Fruit fly (Drosophila melanogaster): ENCODE data around the gene CG14671.
A peak's percentile ranks its signal among the peaks of the same experiment; 100 is the strongest.

CG14671 gene

dm6 chr3R:5523070-5523637 lies 41.5 kb downstream of the CG14671 start, which contains the start of the genes CG43845 and Nmdar1 (continued):
- peak; percentile 11 for TF ChIP-seq Deaf1 (tag; optimal IDR thresholded peaks at IDR 0.05)
- TF ChIP-seq Drgx (GFP tag; IDR thresholded peaks at IDR 0.05) = peak; percentile 23; the same call in 1 of the 2 replicates
- peak; percentile 51 for TF ChIP-seq unc-4 (GFP tag; IDR thresholded peaks at IDR 0.05; ENCODE audit: partially characterized antibody)
- no peak for TF ChIP-seq Hand (GFP tag; optimal IDR thresholded peaks at IDR 0.05)
- TF ChIP-seq CG14050 (GFP tag; IDR thresholded peaks at IDR 0.05) = no peak
- no peak for TF ChIP-seq CG3995 (GFP tag; optimal IDR thresholded peaks at IDR 0.05)
- TF ChIP-seq CG2678 (tag; optimal IDR thresholded peaks at IDR 0.05) = no peak
- peak; percentile 1 for TF ChIP-seq CG18599 (GFP tag; optimal IDR thresholded peaks at IDR 0.05)
- no peak for TF ChIP-seq fd96Cb (tag; optimal IDR thresholded peaks at IDR 0.05)
- no peak for TF ChIP-seq bab2 (GFP tag; optimal IDR thresholded peaks at IDR 0.05)
- TF ChIP-seq Fer1 (GFP tag; optimal IDR thresholded peaks at IDR 0.05) = peak; percentile 39
- TF ChIP-seq Dfd (GFP tag; optimal IDR thresholded peaks at IDR 0.05) = no peak
- peak; percentile 89 for TF ChIP-seq ewg (GFP tag; optimal IDR thresholded peaks at IDR 0.05)
- TF ChIP-seq CG11723 (GFP tag; optimal IDR thresholded peaks at IDR 0.05) = no peak
- TF ChIP-seq sens (GFP tag) = peak; percentile 74
- no peak for TF ChIP-seq emc (GFP tag; optimal IDR thresholded peaks at IDR 0.05)
- no peak for TF ChIP-seq CG17186 (GFP tag; optimal IDR thresholded peaks at IDR 0.05)
- TF ChIP-seq Scr (GFP tag; IDR thresholded peaks at IDR 0.05; ENCODE audit: partially characterized antibody) = 0 out of 2 replicates have a peak, but pooled peaks have one; percentile 8
- TF ChIP-seq so (GFP tag; IDR thresholded peaks at IDR 0.05) = peak; percentile 21; the same call in 1 of the 3 replicates
- TF ChIP-seq CG11504 (tag; optimal IDR thresholded peaks at IDR 0.05) = no peak
- TF ChIP-seq wdn (GFP tag; IDR thresholded peaks at IDR 0.05) = no peak
- TF ChIP-seq CG6854 (GFP tag; optimal IDR thresholded peaks at IDR 0.05) = no peak
- no peak for TF ChIP-seq ftz-f1 (GFP tag; optimal IDR thresholded peaks at IDR 0.05)
- TF ChIP-seq CG1647 (GFP tag; optimal IDR thresholded peaks at IDR 0.05) = no peak
- TF ChIP-seq Ptx1 (GFP tag; IDR thresholded peaks at IDR 0.05) = no peak
- TF ChIP-seq Side (GFP tag; optimal IDR thresholded peaks at IDR 0.05) = no peak
- 0 out of 2 replicates have a peak, but pooled peaks have one; percentile 5 for TF ChIP-seq CG42726 (GFP tag; IDR thresholded peaks at IDR 0.05; ENCODE audit: partially characterized antibody)
- TF ChIP-seq CG2116 (GFP tag; optimal IDR thresholded peaks at IDR 0.05) = no peak
- TF ChIP-seq zen2 (GFP tag; IDR thresholded peaks at IDR 0.05; ENCODE audit: partially characterized antibody) = peak; percentile 71; the same call in 2 of the 3 replicates
- no peak for TF ChIP-seq psq (GFP tag; optimal IDR thresholded peaks at IDR 0.05)
- TF ChIP-seq CG12942 (GFP tag; optimal IDR thresholded peaks at IDR 0.05) = no peak
- 0 out of 2 replicates have a peak, but pooled peaks have one; percentile 11 for TF ChIP-seq gsb (GFP tag; IDR thresholded peaks at IDR 0.05)
- TF ChIP-seq sna (GFP tag; IDR thresholded peaks at IDR 0.05; ENCODE audit: partially characterized antibody) = peak; percentile 62; the same call in 1 of the 2 replicates
- TF ChIP-seq cg (GFP tag; optimal IDR thresholded peaks at IDR 0.05) = peak; percentile 5
- peak; percentile 39; the same call in 1 of the 2 replicates for TF ChIP-seq chm (GFP tag; IDR thresholded peaks at IDR 0.05)
- TF ChIP-seq CG9876 (GFP tag; optimal IDR thresholded peaks at IDR 0.05) = no peak
- no peak for TF ChIP-seq ab (GFP tag; optimal IDR thresholded peaks at IDR 0.05)
- peak; percentile 18 for TF ChIP-seq sd (tag; optimal IDR thresholded peaks at IDR 0.05)
- peak; percentile 27 for TF ChIP-seq CTCF (GFP tag; optimal IDR thresholded peaks at IDR 0.05)
- no peak for TF ChIP-seq CG10462 (GFP tag; optimal IDR thresholded peaks at IDR 0.05)
- TF ChIP-seq Dp (GFP tag; optimal IDR thresholded peaks at IDR 0.05) = no peak
- TF ChIP-seq Dll (GFP tag; IDR thresholded peaks at IDR 0.05; ENCODE audit: partially characterized antibody) = peak; percentile 61; the same call in 3 of the 4 replicates
- peak; percentile 2 for TF ChIP-seq CG10543 (GFP tag; optimal IDR thresholded peaks at IDR 0.05)
- TF ChIP-seq crp (GFP tag; optimal IDR thresholded peaks at IDR 0.05) = peak in 1 of 2 experiments; percentile 80
- 0 out of 2 replicates have a peak, but pooled peaks have one; percentile 33 for TF ChIP-seq CG16779 (GFP tag; IDR thresholded peaks at IDR 0.05)
- no peak for TF ChIP-seq CG1602 (GFP tag; optimal IDR thresholded peaks at IDR 0.05)
- TF ChIP-seq bbx (GFP tag; IDR thresholded peaks at IDR 0.05; ENCODE audit: partially characterized antibody) = peak; percentile 12; the same call in 1 of the 2 replicates
- TF ChIP-seq CG13287 (GFP tag; IDR thresholded peaks at IDR 0.05; ENCODE audit: partially characterized antibody) = peak; percentile 68
- TF ChIP-seq CG34376 (GFP tag; optimal IDR thresholded peaks at IDR 0.05) = peak; percentile 25
